Fruit fly (Drosophila melanogaster) whole organism: ENCODE results near the gene Syn.

Source experiments
- CG8478 ChIP-seq: fragments of >200 bp; optimal IDR thresholded peaks from 2 replicates; lab custom pipeline; 2018; ENCODE audit warnings: inconsistent platforms
- Dll ChIP-seq: fragments of >200 bp; optimal IDR thresholded peaks from 2 replicates; lab custom pipeline; 2017
- EcR ChIP-seq, 2 experiments: fragments of >200 bp; optimal IDR thresholded peaks; 2 replicates each; lab custom pipeline; 2017; ENCODE audit warnings: missing biosample characterization in 2 of 2, missing genetic modification characterization in 2 of 2, missing genetic modification reagents in 2 of 2
- pan ChIP-seq: fragments of >200 bp; optimal IDR thresholded peaks from 2 replicates; lab custom pipeline; 2017
- psq ChIP-seq: fragments of >200 bp; optimal IDR thresholded peaks from 2 replicates; lab custom pipeline; 2017
- usp ChIP-seq: fragments of >200 bp; optimal IDR thresholded peaks from 2 replicates; lab custom pipeline; 2017; ENCODE audit warnings: missing biosample characterization, missing genetic modification characterization, mixed read lengths

The Syn gene

dm6 chr3R:10190084-10190782, at the start of gene Syn:
Gene Syn (plus strand): TSS chr3R:10190689.
- no peak for TF ChIP-seq CG8478 (lab: Kevin White, UChicago)
- TF ChIP-seq psq (lab: Kevin White, UChicago): no peak
- TF ChIP-seq pan (lab: Kevin White, UChicago): no peak
- no peak for TF ChIP-seq usp (GFP tag; lab: Kevin White, UChicago)
- no peak for TF ChIP-seq EcR (GFP tag; optimal IDR thresholded peaks at IDR 0.05; lab: Kevin White, UChicago)
- no peak for TF ChIP-seq Dll

dm6 chr3R:10142770-10143169, 47.7 kb upstream of the Syn start, which contains the start of gene CG42759:
Gene CG42759 (plus strand): TSS chr3R:10143070.
- TF ChIP-seq CG8478 (lab: Kevin White, UChicago) (no peak), EcR (GFP tag; optimal IDR thresholded peaks at IDR 0.05; lab: Kevin White, UChicago) (no peak), Dll (no peak), pan (lab: Kevin White, UChicago) (no peak), psq (lab: Kevin White, UChicago) (no peak), usp (GFP tag; lab: Kevin White, UChicago) (no peak)

- no peak for TF ChIP-seq Dll
- TF ChIP-seq pan (lab: Kevin White, UChicago): no peak
- no peak for TF ChIP-seq CG8478 (lab: Kevin White, UChicago)
- no peak for TF ChIP-seq EcR (GFP tag; optimal IDR thresholded peaks at IDR 0.05; lab: Kevin White, UChicago)
- TF ChIP-seq usp (GFP tag; lab: Kevin White, UChicago): no peak
Measured at dm6 chr3R:10144103-10144998, 46.1 kb upstream of the Syn start, which contains the start of the genes TAF1B and Invadolysin. Gene TAF1B (minus strand): TSS chr3R:10144184. Gene Invadolysin (plus strand): TSS chr3R:10144668.

dm6 chr3R:10147176-10147575, 43.3 kb upstream of the Syn start:
- no peak for TF ChIP-seq pan (lab: Kevin White, UChicago)
- no peak for TF ChIP-seq usp (GFP tag; lab: Kevin White, UChicago)
- TF ChIP-seq EcR (GFP tag; optimal IDR thresholded peaks at IDR 0.05; lab: Kevin White, UChicago): no peak
- no peak for TF ChIP-seq CG8478 (lab: Kevin White, UChicago)
- no peak for TF ChIP-seq psq (lab: Kevin White, UChicago)

- no peak for TF ChIP-seq CG8478 (lab: Kevin White, UChicago)
- no peak for TF ChIP-seq pan (lab: Kevin White, UChicago)
- TF ChIP-seq usp (GFP tag; lab: Kevin White, UChicago): no peak
- no peak for TF ChIP-seq EcR (GFP tag; optimal IDR thresholded peaks at IDR 0.05; lab: Kevin White, UChicago)
- no peak for TF ChIP-seq Dll
- no peak for TF ChIP-seq psq (lab: Kevin White, UChicago)
Measured at dm6 chr3R:10148376-10148887, 42.1 kb upstream of the Syn start.

dm6 chr3R:10149667-10150398, 40.7 kb upstream of the Syn start:
- TF ChIP-seq usp (GFP tag; lab: Kevin White, UChicago) (no peak), EcR (GFP tag; optimal IDR thresholded peaks at IDR 0.05; lab: Kevin White, UChicago) (no peak), Dll (no peak), psq (lab: Kevin White, UChicago) (no peak), pan (lab: Kevin White, UChicago) (no peak), CG8478 (lab: Kevin White, UChicago) (no peak)

dm6 chr3R:10150555-10150954, 39.9 kb upstream of the Syn start:
- TF ChIP-seq psq (lab: Kevin White, UChicago) (no peak), usp (GFP tag; lab: Kevin White, UChicago) (no peak), Dll (no peak), CG8478 (lab: Kevin White, UChicago) (no peak), EcR (GFP tag; optimal IDR thresholded peaks at IDR 0.05; lab: Kevin White, UChicago) (no peak), pan (lab: Kevin White, UChicago) (no peak)

- no peak for TF ChIP-seq pan (lab: Kevin White, UChicago)
- no peak for TF ChIP-seq psq (lab: Kevin White, UChicago)
- no peak for TF ChIP-seq usp (GFP tag; lab: Kevin White, UChicago)
- TF ChIP-seq CG8478 (lab: Kevin White, UChicago): no peak
- TF ChIP-seq EcR (GFP tag; optimal IDR thresholded peaks at IDR 0.05; lab: Kevin White, UChicago): no peak
- no peak for TF ChIP-seq Dll
Measured at dm6 chr3R:10151830-10152513, 38.5 kb upstream of the Syn start, which contains the start of gene CG34303. Gene CG34303 (minus strand): TSS chr3R:10151880.

dm6 chr3R:10153957-10154685, 36.4 kb upstream of the Syn start:
- TF ChIP-seq EcR (GFP tag; optimal IDR thresholded peaks at IDR 0.05; lab: Kevin White, UChicago): no peak

- no peak for TF ChIP-seq pan (lab: Kevin White, UChicago)
Measured at dm6 chr3R:10161163-10161562, 29.3 kb upstream of the Syn start, which contains the start of gene CG6254. Gene CG6254 (minus strand): TSS chr3R:10161331.
